Fruit fly (Drosophila melanogaster): ENCODE measurements around the gene LSm-4.
A peak's percentile ranks its signal among the peaks of the same experiment; 100 is the strongest.

LSm-4 gene

DNA sequence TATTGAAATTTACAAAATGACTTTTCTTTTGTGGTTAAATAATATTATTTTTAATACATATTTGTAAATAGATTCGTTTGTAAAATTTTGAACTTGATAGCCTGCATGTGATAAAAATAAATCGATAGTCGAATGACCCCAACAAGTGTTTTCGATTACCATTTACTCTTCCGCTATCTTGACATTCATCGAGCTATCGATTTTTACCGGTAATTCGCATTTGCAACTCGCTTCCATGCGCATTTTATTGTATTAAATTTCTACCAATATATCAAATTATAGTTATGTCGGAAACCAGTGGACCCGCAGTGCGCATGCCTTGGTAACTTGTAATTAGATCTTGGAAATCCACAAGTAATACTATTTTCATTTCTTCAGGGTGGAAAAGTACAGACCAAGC, 14.0 kb upstream of the LSm-4 start, which contains the start of gene RfC3:
RfC3 (plus strand) TSS at position 210 of the 400 bp plus-strand sequence.
- TF ChIP-seq kay (GFP tag; ENCODE audit: borderline replicate concordance): peak; percentile 94
- TF ChIP-seq ovo (GFP tag; optimal IDR thresholded peaks at IDR 0.05): no peak
- peak; percentile 16 for TF ChIP-seq Mnt (GFP tag; optimal IDR thresholded peaks at IDR 0.05)

DNA sequence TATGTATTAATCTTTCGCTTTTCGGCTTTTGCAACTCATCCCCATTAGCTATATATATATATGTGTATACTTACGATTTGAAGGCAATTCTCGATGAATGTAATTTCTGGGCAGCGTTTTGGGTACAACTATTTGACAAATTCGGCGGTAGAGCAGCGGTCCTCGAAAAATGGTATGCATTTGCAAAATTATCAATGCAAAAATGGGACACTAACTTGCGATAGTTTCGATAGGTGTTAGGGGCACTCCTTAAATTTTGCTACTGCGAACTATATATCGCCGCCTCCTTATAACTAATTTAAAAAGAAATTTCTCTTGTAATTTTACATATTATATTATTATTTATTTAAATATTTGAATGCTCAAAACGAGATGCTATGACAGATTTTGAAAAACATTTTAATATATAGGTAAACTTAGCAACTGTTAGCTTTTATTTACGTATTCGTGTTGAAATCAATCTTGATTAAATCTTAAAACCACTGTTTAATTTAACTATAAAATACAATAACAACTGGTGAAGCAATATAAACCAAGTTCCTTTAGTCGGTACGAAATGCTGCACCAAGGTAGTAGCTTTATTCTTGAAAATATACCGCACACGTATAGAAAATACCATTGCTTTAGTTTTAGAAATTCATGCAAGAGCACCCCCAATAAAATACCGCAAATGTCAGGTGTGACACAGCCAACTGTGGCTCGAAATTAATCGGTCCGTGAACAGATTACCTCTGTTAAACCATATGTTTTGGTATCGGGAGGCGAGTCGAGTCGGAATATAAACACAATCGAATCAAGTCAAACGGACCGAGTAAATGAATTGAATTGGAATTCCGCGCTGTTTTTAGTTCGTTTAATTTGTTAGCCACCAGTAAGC, 8.5 kb upstream of the LSm-4 start, which contains the start of the genes CG5355 and Klp31E:
CG5355 (minus strand) TSS at position 213 of the 877 bp plus-strand sequence.
Klp31E (plus strand) TSS at position 767 of the 877 bp plus-strand sequence.
- TF ChIP-seq ovo (GFP tag; optimal IDR thresholded peaks at IDR 0.05) (no peak), CG14711 (tag; optimal IDR thresholded peaks at IDR 0.05) (peak; percentile 47), pad (GFP tag; optimal IDR thresholded peaks at IDR 0.05) (peak; percentile 52), CG7045 (GFP tag; optimal IDR thresholded peaks at IDR 0.05) (peak; percentile 64), CG5204 (GFP tag; optimal IDR thresholded peaks at IDR 0.05) (no peak), CG1620 (GFP tag; optimal IDR thresholded peaks at IDR 0.05) (peak; percentile 46), Mnt (GFP tag; optimal IDR thresholded peaks at IDR 0.05) (peak; percentile 33), tj (GFP tag; optimal IDR thresholded peaks at IDR 0.05) (peak; percentile 39), CG7101 (tag; optimal IDR thresholded peaks at IDR 0.05) (peak; percentile 60), bab1 (GFP tag; optimal IDR thresholded peaks at IDR 0.05) (no peak), Hr96 (GFP tag; optimal IDR thresholded peaks at IDR 0.05) (no peak), cnc (optimal IDR thresholded peaks at IDR 0.05) (peak in 1 of 2 experiments; percentile 37), CG11617 (GFP tag; optimal IDR thresholded peaks at IDR 0.05) (peak; percentile 78), toe (GFP tag; optimal IDR thresholded peaks at IDR 0.05) (no peak), cic (GFP tag; optimal IDR thresholded peaks at IDR 0.05) (no peak), CG12768 (GFP tag; optimal IDR thresholded peaks at IDR 0.05) (peak; percentile 61), kay (GFP tag; ENCODE audit: borderline replicate concordance) (no peak), CG33017 (tag; optimal IDR thresholded peaks at IDR 0.05) (peak; percentile 41), Clk (GFP tag; optimal IDR thresholded peaks at IDR 0.05) (peak; percentile 31), Crg-1 (GFP tag; optimal IDR thresholded peaks at IDR 0.05) (no peak)

DNA sequence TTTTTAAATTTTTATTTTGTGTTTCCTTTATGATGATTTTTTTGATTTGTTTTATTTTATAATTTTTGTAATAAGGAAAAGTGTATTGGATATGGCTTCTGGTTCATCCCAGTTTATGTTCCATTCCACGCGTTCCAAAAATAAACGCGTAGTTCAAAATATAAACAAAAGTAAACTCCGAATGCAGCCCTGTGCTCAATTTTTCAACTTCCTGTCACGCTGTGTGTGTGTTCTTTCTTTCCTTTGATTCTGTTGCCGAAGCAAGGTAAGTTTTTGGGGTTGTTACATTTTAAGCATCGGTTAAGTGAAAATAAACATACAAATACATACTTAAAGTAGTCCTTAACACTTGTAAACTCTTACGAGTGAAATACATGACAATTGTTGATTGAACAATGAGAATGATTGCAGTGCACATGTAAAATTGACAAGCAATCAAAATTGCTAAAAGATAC, 3.1 kb upstream of the LSm-4 start, which contains the start of the genes Ip259 and RpS27A:
Ip259 (plus strand) TSS at position 231 of the 455 bp plus-strand sequence.
RpS27A (plus strand) TSS at position 231 of the 455 bp plus-strand sequence.
- TF ChIP-seq CG7045 (GFP tag; optimal IDR thresholded peaks at IDR 0.05) (peak; percentile 80), Crg-1 (GFP tag; optimal IDR thresholded peaks at IDR 0.05) (peak; percentile 83), CG11617 (GFP tag; optimal IDR thresholded peaks at IDR 0.05) (peak; percentile 86), tj (GFP tag; optimal IDR thresholded peaks at IDR 0.05) (peak; percentile 53), ovo (GFP tag; optimal IDR thresholded peaks at IDR 0.05) (no peak), Clk (GFP tag; optimal IDR thresholded peaks at IDR 0.05) (peak; percentile 74), cnc (optimal IDR thresholded peaks at IDR 0.05) (no peak), bab1 (GFP tag; optimal IDR thresholded peaks at IDR 0.05) (peak; percentile 73), CG1620 (GFP tag; optimal IDR thresholded peaks at IDR 0.05) (peak; percentile 83), CG33017 (tag; optimal IDR thresholded peaks at IDR 0.05) (peak; percentile 59), toe (GFP tag; optimal IDR thresholded peaks at IDR 0.05) (no peak), pad (GFP tag; optimal IDR thresholded peaks at IDR 0.05) (peak; percentile 64), CG14711 (tag; optimal IDR thresholded peaks at IDR 0.05) (peak; percentile 60), CG7101 (tag; optimal IDR thresholded peaks at IDR 0.05) (peak; percentile 87), Hr96 (GFP tag; optimal IDR thresholded peaks at IDR 0.05) (no peak), Mnt (GFP tag; optimal IDR thresholded peaks at IDR 0.05) (peak; percentile 90), cic (GFP tag; optimal IDR thresholded peaks at IDR 0.05) (no peak), CG12768 (GFP tag; optimal IDR thresholded peaks at IDR 0.05) (peak; percentile 80), kay (GFP tag; ENCODE audit: borderline replicate concordance) (peak; percentile 54), CG5204 (GFP tag; optimal IDR thresholded peaks at IDR 0.05) (no peak)

DNA sequence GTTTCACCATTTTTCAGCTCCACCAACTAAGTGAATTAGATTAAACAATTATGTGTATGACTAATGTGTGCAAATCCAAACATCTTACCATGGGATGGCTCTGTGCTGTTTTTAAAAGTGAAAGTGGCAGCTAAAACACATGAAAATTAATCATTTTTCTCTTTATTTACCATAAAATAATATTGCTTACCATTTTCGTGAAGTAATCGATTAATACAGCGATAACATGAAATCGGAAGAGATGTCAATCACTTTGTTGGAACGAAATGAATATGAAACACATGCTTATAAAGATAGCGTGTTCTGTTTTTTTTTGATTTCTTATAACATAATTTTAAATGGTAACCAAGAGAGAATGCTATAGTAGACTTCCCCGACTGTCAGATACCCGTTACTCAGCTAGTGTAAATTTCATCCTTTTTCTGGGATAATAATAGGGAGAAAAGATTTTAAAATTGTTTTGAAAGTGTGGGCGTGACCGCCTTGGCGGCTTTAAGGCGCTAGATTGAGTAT, 1.1 kb downstream of the LSm-4 start:
- TF ChIP-seq CG14711 (tag; optimal IDR thresholded peaks at IDR 0.05): no peak
- peak; percentile 86 for TF ChIP-seq kay (GFP tag; ENCODE audit: borderline replicate concordance)
- peak; percentile 39 for TF ChIP-seq bab1 (GFP tag; optimal IDR thresholded peaks at IDR 0.05)

DNA sequence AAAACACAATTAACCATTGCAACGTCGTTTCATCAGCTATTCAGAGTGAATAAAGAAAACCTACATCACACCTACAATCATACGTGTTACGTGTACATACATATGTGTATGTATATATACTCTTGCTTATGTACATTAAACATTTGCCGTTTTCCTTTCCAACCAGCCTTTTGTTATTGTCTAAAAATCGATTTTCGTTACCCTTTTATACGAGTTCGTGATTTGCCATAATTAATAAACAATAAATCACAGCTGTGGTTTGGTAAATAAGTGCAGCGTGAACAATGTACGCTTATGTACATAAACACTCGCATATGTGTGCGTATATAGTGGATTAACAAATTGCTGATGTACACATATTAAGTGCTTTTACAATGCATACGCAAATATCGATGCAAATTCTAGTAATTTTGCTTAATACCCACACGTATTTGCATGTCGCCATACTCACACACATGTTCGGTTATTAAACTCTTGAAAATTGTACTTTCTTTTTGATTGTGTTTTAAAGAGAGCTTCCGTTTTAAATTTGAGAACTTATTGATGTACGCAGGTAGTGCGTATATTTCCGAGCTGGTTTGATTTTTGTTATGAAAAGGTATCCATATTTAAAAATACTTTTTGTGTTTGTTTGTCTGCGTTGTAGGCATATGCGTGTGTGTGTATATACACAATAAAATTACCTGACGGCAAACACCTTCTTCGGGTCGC, 8.0 kb downstream of the LSm-4 start:
- TF ChIP-seq CG7045 (GFP tag; optimal IDR thresholded peaks at IDR 0.05) (no peak), CG1620 (GFP tag; optimal IDR thresholded peaks at IDR 0.05) (no peak), bab1 (GFP tag; optimal IDR thresholded peaks at IDR 0.05) (no peak), CG7101 (tag; optimal IDR thresholded peaks at IDR 0.05) (no peak), CG14711 (tag; optimal IDR thresholded peaks at IDR 0.05) (no peak), ovo (GFP tag; optimal IDR thresholded peaks at IDR 0.05) (no peak), CG12768 (GFP tag; optimal IDR thresholded peaks at IDR 0.05) (no peak), tj (GFP tag; optimal IDR thresholded peaks at IDR 0.05) (peak; percentile 84), toe (GFP tag; optimal IDR thresholded peaks at IDR 0.05) (no peak), CG5204 (GFP tag; optimal IDR thresholded peaks at IDR 0.05) (no peak), Hr96 (GFP tag; optimal IDR thresholded peaks at IDR 0.05) (no peak), Clk (GFP tag; optimal IDR thresholded peaks at IDR 0.05) (no peak), cic (GFP tag; optimal IDR thresholded peaks at IDR 0.05) (peak; percentile 59), Crg-1 (GFP tag; optimal IDR thresholded peaks at IDR 0.05) (no peak), CG33017 (tag; optimal IDR thresholded peaks at IDR 0.05) (no peak), cnc (optimal IDR thresholded peaks at IDR 0.05) (no peak), pad (GFP tag; optimal IDR thresholded peaks at IDR 0.05) (no peak), kay (GFP tag; ENCODE audit: borderline replicate concordance) (peak; percentile 99), Mnt (GFP tag; optimal IDR thresholded peaks at IDR 0.05) (peak; percentile 65), CG11617 (GFP tag; optimal IDR thresholded peaks at IDR 0.05) (no peak)

All from whole organism, adult.